Worm (Caenorhabditis elegans) whole organism, L3 larva: Measurements from ENCODE around the gene oac-30.

Experiments used
- R02D3.7 ChIP-seq: fragments of 150-350 bp; optimal IDR thresholded peaks from 2 replicates; lab custom pipeline; 2014; ENCODE audit warnings: missing biosample characterization, missing genetic modification characterization
- ZK546.5 ChIP-seq: sonication (generic microtip); optimal IDR thresholded peaks from 2 replicates; lab custom pipeline; 2017; ENCODE audit warnings: missing biosample characterization, missing genetic modification characterization
- aly-2 ChIP-seq: fragments of 150-350 bp; optimal IDR thresholded peaks from 2 replicates; lab custom pipeline; 2014; ENCODE audit warnings: missing biosample characterization, missing genetic modification characterization
- ama-1 ChIP-seq: fragments of 150-350 bp; optimal IDR thresholded peaks from 2 replicates; lab custom pipeline; 2018
- ceh-16 ChIP-seq: sonication (generic microtip); optimal IDR thresholded peaks from 2 replicates; lab custom pipeline; 2017; ENCODE audit warnings: missing biosample characterization, missing genetic modification characterization
- ceh-28 ChIP-seq: fragments of 150-350 bp; optimal IDR thresholded peaks from 2 replicates; lab custom pipeline; 2014; ENCODE audit warnings: missing biosample characterization, missing genetic modification reagents, missing genetic modification characterization
- ceh-82 ChIP-seq: fragments of 150-350 bp; optimal IDR thresholded peaks from 2 replicates; lab custom pipeline; 2014; ENCODE audit warnings: missing biosample characterization, missing genetic modification characterization
- ceh-9 ChIP-seq: sonication (generic microtip); optimal IDR thresholded peaks from 2 replicates; lab custom pipeline; 2018; ENCODE audit warnings: missing biosample characterization, missing genetic modification characterization
- egl-27 ChIP-seq: sonication (generic microtip); optimal IDR thresholded peaks from 4 replicates; lab custom pipeline; 2017; ENCODE audit warnings: missing biosample characterization, missing genetic modification reagents, missing genetic modification characterization
- egl-5 ChIP-seq: fragments of 150-350 bp; optimal IDR thresholded peaks from 2 replicates; lab custom pipeline; 2017; ENCODE audit warnings: missing biosample characterization, missing genetic modification reagents, missing genetic modification characterization, inconsistent platforms
- elt-1 ChIP-seq: fragments of 150-350 bp; optimal IDR thresholded peaks from 2 replicates; lab custom pipeline; 2014; ENCODE audit warnings: missing biosample characterization, missing genetic modification characterization
- elt-2 ChIP-seq: sonication (generic microtip); optimal IDR thresholded peaks from 2 replicates; lab custom pipeline; 2016; ENCODE audit warnings: missing genetic modification reagents, mild to moderate bottlenecking, missing genetic modification characterization, missing compliant biosample characterization
- elt-3 ChIP-seq, 3 experiments: fragments of 150-350 bp in 1 of 3; sonication (generic microtip) in 2 of 3; optimal IDR thresholded peaks; 2 replicates in 2 of 3; 4 replicates in 1 of 3; lab custom pipeline; 2014 to 2017; ENCODE audit warnings: missing biosample characterization in 3 of 3, missing genetic modification characterization in 3 of 3
- eor-1 ChIP-seq, 2 experiments: fragments of 150-350 bp; optimal IDR thresholded peaks; 2 replicates each; lab custom pipeline; 2014 to 2018; ENCODE audit warnings: missing biosample characterization in 2 of 2, missing genetic modification characterization in 2 of 2
- fkh-10 ChIP-seq: sonication (generic microtip); optimal IDR thresholded peaks from 2 replicates; lab custom pipeline; 2017; ENCODE audit warnings: missing biosample characterization, missing genetic modification reagents, missing genetic modification characterization
- fkh-2 ChIP-seq: fragments of 150-350 bp; optimal IDR thresholded peaks from 2 replicates; lab custom pipeline; 2014; ENCODE audit warnings: missing biosample characterization, missing genetic modification reagents, missing genetic modification characterization
- fos-1 ChIP-seq: fragments of 150-350 bp; optimal IDR thresholded peaks from 2 replicates; lab custom pipeline; 2014; ENCODE audit warnings: missing biosample characterization, missing genetic modification characterization
- hmg-11 ChIP-seq: sonication (generic microtip); optimal IDR thresholded peaks from 2 replicates; lab custom pipeline; 2016; ENCODE audit warnings: missing genetic modification characterization, missing compliant biosample characterization
- jun-1 ChIP-seq: fragments of 150-350 bp; optimal IDR thresholded peaks from 2 replicates; lab custom pipeline; 2014; ENCODE audit warnings: missing biosample characterization, missing genetic modification reagents, missing genetic modification characterization
- lin-15B ChIP-seq: fragments of 150-350 bp; optimal IDR thresholded peaks from 2 replicates; lab custom pipeline; 2014; ENCODE audit warnings: missing biosample characterization, missing genetic modification characterization
- lin-39 ChIP-seq: fragments of 150-350 bp; optimal IDR thresholded peaks from 2 replicates; lab custom pipeline; 2018; ENCODE audit warnings: missing biosample characterization, missing genetic modification reagents, missing genetic modification characterization
- lsy-12 ChIP-seq: sonication (generic microtip); optimal IDR thresholded peaks from 2 replicates; lab custom pipeline; 2016; ENCODE audit warnings: mild to moderate bottlenecking, missing genetic modification characterization, missing compliant biosample characterization
- mdl-1 ChIP-seq: fragments of 150-350 bp; optimal IDR thresholded peaks from 2 replicates; lab custom pipeline; 2014; ENCODE audit warnings: missing biosample characterization, missing genetic modification characterization
- mml-1 ChIP-seq: fragments of 150-350 bp; sonication (generic microtip); optimal IDR thresholded peaks from 3 replicates; lab custom pipeline; 2014; ENCODE audit warnings: missing biosample characterization, missing genetic modification characterization
- nfya-1 ChIP-seq: sonication (generic microtip); optimal IDR thresholded peaks from 2 replicates; lab custom pipeline; 2017; ENCODE audit warnings: missing genetic modification characterization, mild to moderate bottlenecking, missing compliant biosample characterization, antibody characterized with exemption, moderate library complexity; ENCODE audit not compliant: insufficient read depth
- nhr-11 ChIP-seq: fragments of 150-350 bp; optimal IDR thresholded peaks from 2 replicates; lab custom pipeline; 2014; ENCODE audit warnings: missing biosample characterization, missing genetic modification characterization
- nhr-12 ChIP-seq: fragments of 150-350 bp; optimal IDR thresholded peaks from 2 replicates; lab custom pipeline; 2014; ENCODE audit warnings: missing biosample characterization, missing genetic modification characterization
- nhr-23 ChIP-seq: fragments of 150-350 bp; optimal IDR thresholded peaks from 2 replicates; lab custom pipeline; 2014; ENCODE audit warnings: missing biosample characterization, missing genetic modification reagents, missing genetic modification characterization
- nhr-237 ChIP-seq: fragments of 150-350 bp; optimal IDR thresholded peaks from 2 replicates; lab custom pipeline; 2014; ENCODE audit warnings: missing biosample characterization, missing genetic modification characterization
- nhr-25 ChIP-seq: sonication (generic microtip); optimal IDR thresholded peaks from 2 replicates; lab custom pipeline; 2017; ENCODE audit warnings: missing biosample characterization, missing genetic modification characterization
- nhr-28 ChIP-seq: fragments of 150-350 bp; optimal IDR thresholded peaks from 2 replicates; lab custom pipeline; 2014; ENCODE audit warnings: missing biosample characterization, missing genetic modification characterization
- nhr-43 ChIP-seq: sonication (generic microtip); optimal IDR thresholded peaks from 2 replicates; lab custom pipeline; 2016; ENCODE audit warnings: mild to moderate bottlenecking, missing genetic modification characterization, missing compliant biosample characterization; ENCODE audit not compliant: poor library complexity, severe bottlenecking
- nhr-67 ChIP-seq: fragments of 150-350 bp; optimal IDR thresholded peaks from 2 replicates; lab custom pipeline; 2014; ENCODE audit warnings: missing biosample characterization, missing genetic modification characterization
- nhr-76 ChIP-seq: fragments of 150-350 bp; sonication (generic microtip); optimal IDR thresholded peaks from 5 replicates; lab custom pipeline; 2014; ENCODE audit warnings: missing biosample characterization, missing genetic modification characterization
- nhr-77 ChIP-seq: fragments of 150-350 bp; optimal IDR thresholded peaks from 2 replicates; lab custom pipeline; 2014; ENCODE audit warnings: missing biosample characterization, missing genetic modification characterization
- pha-4 ChIP-seq: fragments of 150-350 bp; optimal IDR thresholded peaks from 2 replicates; lab custom pipeline; 2014; ENCODE audit warnings: missing biosample characterization, missing genetic modification reagents, missing genetic modification characterization
- pqm-1 ChIP-seq: fragments of 150-350 bp; optimal IDR thresholded peaks from 2 replicates; lab custom pipeline; 2017; ENCODE audit warnings: missing biosample characterization, missing genetic modification characterization, inconsistent platforms
- sea-2 ChIP-seq: fragments of 150-350 bp; sonication (generic microtip); optimal IDR thresholded peaks from 4 replicates; lab custom pipeline; 2014; ENCODE audit warnings: missing biosample characterization, missing genetic modification reagents, missing genetic modification characterization
- skn-1 ChIP-seq: fragments of 150-350 bp; optimal IDR thresholded peaks from 2 replicates; lab custom pipeline; 2014; ENCODE audit warnings: missing biosample characterization, missing genetic modification characterization
- snpc-4 ChIP-seq: fragments of 150-350 bp; optimal IDR thresholded peaks from 2 replicates; lab custom pipeline; 2014; ENCODE audit warnings: missing biosample characterization, missing genetic modification characterization
- tbx-2 ChIP-seq: sonication (generic microtip); optimal IDR thresholded peaks from 2 replicates; lab custom pipeline; 2016; ENCODE audit warnings: mild to moderate bottlenecking, missing genetic modification characterization, missing compliant biosample characterization
- unc-39 ChIP-seq: sonication (generic microtip); optimal IDR thresholded peaks from 4 replicates; lab custom pipeline; 2017; ENCODE audit warnings: missing biosample characterization, missing genetic modification characterization
- unc-62 ChIP-seq: fragments of 150-350 bp; sonication (generic microtip); optimal IDR thresholded peaks from 4 replicates; lab custom pipeline; 2014; ENCODE audit warnings: missing biosample characterization, missing genetic modification reagents, missing genetic modification characterization
- zag-1 ChIP-seq: fragments of 150-350 bp; optimal IDR thresholded peaks from 2 replicates; lab custom pipeline; 2014; ENCODE audit warnings: missing biosample characterization, missing genetic modification characterization
- ztf-11 ChIP-seq: fragments of 150-350 bp; optimal IDR thresholded peaks from 2 replicates; lab custom pipeline; 2014; ENCODE audit warnings: missing biosample characterization, missing genetic modification characterization
- ztf-4 ChIP-seq: fragments of 150-350 bp; optimal IDR thresholded peaks from 2 replicates; lab custom pipeline; 2014; ENCODE audit warnings: missing biosample characterization, missing genetic modification characterization

The oac-30 gene

DNA sequence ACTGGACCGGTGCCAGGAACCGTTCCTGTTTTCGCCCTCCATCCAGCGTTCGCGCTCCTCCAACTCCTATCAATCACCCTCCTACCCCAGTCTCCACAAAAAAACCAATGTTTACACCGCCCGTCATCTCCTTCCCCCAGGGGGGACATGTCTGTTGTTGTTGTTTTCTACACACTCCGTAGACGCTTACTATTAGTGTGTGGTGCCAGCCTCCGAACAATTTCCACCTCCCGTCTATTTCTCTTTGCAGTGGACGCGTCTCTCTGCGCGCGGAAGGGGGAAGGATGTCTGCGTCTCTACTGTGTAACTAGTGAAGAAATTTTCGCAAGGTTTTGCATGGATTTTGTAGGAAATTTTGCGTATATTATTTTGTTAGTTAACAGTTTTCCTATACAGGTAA is 24.2 kb downstream of the oac-30 start (continued):
- TF ChIP-seq egl-5 (tag; lab: Kevin White, UChicago) = peak; percentile 42

- TF ChIP-seq pqm-1 (tag; lab: Kevin White, UChicago) (no peak), egl-5 (tag; lab: Kevin White, UChicago) (no peak), zag-1 (tag; lab: Kevin White, UChicago) (no peak), ztf-11 (no peak), tbx-2 (tag; lab: Kevin White, UChicago) (no peak), skn-1 (tag; lab: Kevin White, UChicago) (no peak), egl-27 (tag; lab: Kevin White, UChicago) (no peak), nhr-43 (tag; lab: Kevin White, UChicago) (peak; percentile 66), elt-2 (tag; lab: Kevin White, UChicago) (no peak), lin-15B (tag; lab: Kevin White, UChicago) (no peak), lsy-12 (tag; lab: Kevin White, UChicago) (peak; percentile 13), ceh-16 (tag; lab: Kevin White, UChicago) (no peak)
- TF ChIP-seq, all 47 proteins: peak for 2
Measured at ce11 chrII:1241176-1241730, 25.4 kb downstream of the oac-30 start.

- TF ChIP-seq ceh-82 (tag; lab: Kevin White, UChicago) (no peak), eor-1 (tag; optimal IDR thresholded peaks at IDR 0.05; lab: Kevin White, UChicago) (no peak), nhr-28 (no peak), nhr-76 (tag; lab: Kevin White, UChicago) (no peak), mml-1 (tag; lab: Kevin White, UChicago) (no peak), snpc-4 (tag; lab: Kevin White, UChicago) (no peak), nhr-77 (tag; lab: Kevin White, UChicago) (no peak), elt-3 (tag; optimal IDR thresholded peaks at IDR 0.05; lab: Kevin White, UChicago) (peak in 1 of 3 experiments; percentile 70), lsy-12 (tag; lab: Kevin White, UChicago) (peak; percentile 13), fkh-10 (GFP tag; lab: Kevin White, UChicago) (no peak), nhr-43 (tag; lab: Kevin White, UChicago) (peak; percentile 62), aly-2 (tag; lab: Kevin White, UChicago) (no peak), jun-1 (tag; lab: Kevin White, UChicago) (no peak), nhr-11 (tag; lab: Kevin White, UChicago) (no peak), lin-15B (tag; lab: Kevin White, UChicago) (no peak), skn-1 (tag; lab: Kevin White, UChicago) (no peak), zag-1 (tag; lab: Kevin White, UChicago) (no peak), nhr-237 (no peak), ztf-4 (no peak), elt-2 (tag; lab: Kevin White, UChicago) (no peak), mdl-1 (tag; lab: Kevin White, UChicago) (no peak), tbx-2 (tag; lab: Kevin White, UChicago) (no peak), nfya-1 (tag; lab: Kevin White, UChicago) (peak; percentile 4), fkh-2 (tag; lab: Kevin White, UChicago) (no peak), sea-2 (no peak), unc-39 (tag; lab: Kevin White, UChicago) (no peak), nhr-23 (tag; lab: Kevin White, UChicago) (no peak), hmg-11 (tag; lab: Kevin White, UChicago) (no peak), ceh-28 (tag; lab: Kevin White, UChicago) (no peak), ceh-16 (tag; lab: Kevin White, UChicago) (no peak), ama-1 (lab: Kevin White, UChicago) (no peak), egl-27 (tag; lab: Kevin White, UChicago) (no peak), ceh-9 (no peak), nhr-67 (no peak), pha-4 (tag; lab: Kevin White, UChicago) (no peak), nhr-25 (tag; lab: Kevin White, UChicago) (peak; percentile 32), pqm-1 (tag; lab: Kevin White, UChicago) (no peak), R02D3.7 (tag; lab: Kevin White, UChicago) (no peak), nhr-12 (tag; lab: Kevin White, UChicago) (no peak), ZK546.5 (no peak), unc-62 (GFP tag; lab: Kevin White, UChicago) (no peak), fos-1 (tag; lab: Kevin White, UChicago) (no peak), elt-1 (peak; percentile 55), lin-39 (no peak)
Measured at ce11 chrII:1240436-1240835, 26.3 kb downstream of the oac-30 start.
